Worm (Caenorhabditis elegans): Measurements from ENCODE around the gene dsl-2.

DNA sequence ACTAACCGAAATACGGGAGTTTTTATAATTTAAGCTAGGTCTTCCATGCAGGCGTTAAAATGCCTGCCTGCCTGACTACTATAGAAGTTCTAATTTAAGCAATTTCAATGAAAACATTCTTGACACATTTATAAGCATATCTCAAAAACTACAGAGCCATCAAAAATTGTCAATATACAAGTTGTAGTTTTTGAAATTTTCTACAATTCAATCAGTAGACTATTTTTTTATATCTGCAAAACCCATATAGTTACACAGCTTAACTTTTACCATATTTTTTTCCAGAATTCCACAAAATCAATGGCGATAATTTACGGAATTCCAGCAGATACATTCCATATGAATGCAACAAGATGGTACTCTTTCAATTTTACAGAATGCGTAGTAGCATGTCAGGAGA is 41.6 kb downstream of the dsl-2 start, which contains the start of gene C50A2.7:
- TF ChIP-seq cog-1 (tag; optimal IDR thresholded peaks at IDR 0.05) = no peak
- no peak for TF ChIP-seq tab-1 (GFP tag; IDR thresholded peaks at IDR 0.05)
- TF ChIP-seq ztf-23 (GFP tag; IDR thresholded peaks at IDR 0.05) = no peak
- TF ChIP-seq flt-1 (GFP tag; IDR thresholded peaks at IDR 0.05) = no peak
- no peak for TF ChIP-seq klf-2 (GFP tag; conservative IDR thresholded peaks at IDR 0.05)

All from whole organism, midembryonic.